Worm (Caenorhabditis elegans) whole organism, midembryonic: ENCODE results near the gene F34D6.1.

Source experiments
- T22C8.4 ChIP-seq: fragments of 200-800 bp; sonication (Bioruptor generic); IDR thresholded peaks from 2 replicates; pipeline ENCODE4 v1.3.6; 2022; ENCODE audit warnings: missing genetic modification characterization, missing compliant biosample characterization
- flt-1 ChIP-seq: fragments of 200-800 bp; sonication (Bioruptor generic); IDR thresholded peaks from 2 replicates; pipeline ENCODE4 v1.3.6; 2022; ENCODE audit warnings: missing genetic modification characterization, missing compliant biosample characterization
- klf-2 ChIP-seq: fragments of 200-800 bp; sonication (Bioruptor generic); conservative IDR thresholded peaks from 2 replicates; pipeline ENCODE4 v1.3.6; 2022; ENCODE audit warnings: missing genetic modification reagents, missing genetic modification characterization, missing compliant biosample characterization

DNA sequence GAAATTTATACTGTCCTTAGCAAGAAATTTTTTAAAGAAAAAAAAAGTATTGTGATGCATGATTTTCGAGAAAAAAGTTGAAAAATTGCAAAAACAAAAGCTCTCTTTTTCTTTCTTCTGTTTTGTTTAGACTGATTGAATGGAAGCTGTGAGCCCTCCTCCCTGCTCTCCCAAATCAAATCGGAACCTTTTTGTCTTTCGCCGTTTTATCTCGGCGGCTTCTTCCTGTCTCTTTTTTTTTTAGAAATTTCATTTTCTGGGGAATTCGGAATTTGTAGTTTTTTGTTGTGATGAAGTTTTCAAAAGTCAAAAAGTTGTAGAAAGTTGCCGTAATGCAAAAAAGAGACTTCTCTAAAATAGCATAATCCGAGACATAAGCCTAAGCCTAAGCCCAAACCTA lies 49.6 kb upstream of the F34D6.1 start:
- TF ChIP-seq flt-1 (GFP tag; lab: Robert Waterston, UW) (no peak), T22C8.4 (GFP tag; lab: Robert Waterston, UW) (no peak), klf-2 (no peak)
